Worm (Caenorhabditis elegans) whole organism, L4 larva: ENCODE data around the gene ccch-1.
A peak's percentile ranks its signal among the peaks of the same experiment; 100 is the strongest.

Experiments
- D1046.2 ChIP-seq: fragments of 200-800 bp; sonication (Bioruptor generic); IDR thresholded peaks from 2 replicates; pipeline ENCODE4 v1.3.6; 2022; ENCODE audit warnings: missing genetic modification characterization, missing compliant biosample characterization
- T26A8.4 ChIP-seq: fragments of 200-800 bp; sonication (Bioruptor generic); IDR thresholded peaks from 2 replicates; pipeline ENCODE4 v1.3.6; 2022; ENCODE audit warnings: missing genetic modification characterization, missing compliant biosample characterization
- Y48G9A.11 ChIP-seq: fragments of 200-800 bp; sonication (Bioruptor generic); IDR thresholded peaks from 2 replicates; pipeline ENCODE4 v1.3.6; 2022; ENCODE audit warnings: missing genetic modification reagents, missing genetic modification characterization, missing compliant biosample characterization
- Y5F2A.4 ChIP-seq: fragments of 200-800 bp; sonication (Bioruptor generic); optimal IDR thresholded peaks from 2 replicates; lab custom pipeline; 2018; ENCODE audit warnings: mild to moderate bottlenecking, missing genetic modification characterization, missing compliant biosample characterization
- Y75B8A.6 ChIP-seq: fragments of 200-800 bp; sonication (Bioruptor generic); IDR thresholded peaks from 2 replicates; pipeline ENCODE4 v1.3.6; 2022; ENCODE audit warnings: missing genetic modification reagents, missing genetic modification characterization, missing compliant biosample characterization
- aha-1 ChIP-seq: fragments of 150-350 bp; peaks from one replicate; lab custom pipeline; 2014; ENCODE audit warnings: missing biosample characterization, missing genetic modification characterization
- ama-1 ChIP-seq: fragments of 150-350 bp; optimal IDR thresholded peaks from 2 replicates; lab custom pipeline; 2014; ENCODE audit warnings: inconsistent platforms, mixed read lengths
- arid-1 ChIP-seq: fragments of 200-800 bp; sonication (Bioruptor generic); conservative IDR thresholded peaks from 2 replicates; pipeline ENCODE4 v1.3.6; 2022; ENCODE audit warnings: missing genetic modification reagents, missing genetic modification characterization, missing compliant biosample characterization
- ceh-28 ChIP-seq: fragments of 150-350 bp; optimal IDR thresholded peaks from 2 replicates; lab custom pipeline; 2014; ENCODE audit warnings: missing biosample characterization, missing genetic modification reagents, missing genetic modification characterization
- ceh-62 ChIP-seq: sonication (generic microtip); optimal IDR thresholded peaks from 2 replicates; lab custom pipeline; 2017; ENCODE audit warnings: missing biosample characterization, missing genetic modification characterization
- daf-12 ChIP-seq: fragments of 150-350 bp; optimal IDR thresholded peaks from 2 replicates; lab custom pipeline; 2014; ENCODE audit warnings: missing biosample characterization, missing genetic modification reagents, missing genetic modification characterization
- daf-16 ChIP-seq, 3 experiments: sonication (generic microtip); optimal IDR thresholded peaks; 2 replicates each; lab custom pipeline; 2016 to 2017; ENCODE audit warnings: missing genetic modification characterization in 3 of 3, missing genetic modification reagents in 3 of 3, mild to moderate bottlenecking in 2 of 3, missing compliant biosample characterization in 2 of 3, missing biosample characterization in 1 of 3, moderate library complexity in 1 of 3
- daf-19 ChIP-seq: fragments of 200-800 bp; sonication (Bioruptor generic); conservative IDR thresholded peaks from 2 replicates; pipeline ENCODE4 v1.3.6; 2022; ENCODE audit warnings: missing genetic modification characterization, missing compliant biosample characterization
- daf-8 ChIP-seq: fragments of 200-800 bp; sonication (Bioruptor generic); IDR thresholded peaks from 2 replicates; pipeline ENCODE4 v1.3.6; 2022; ENCODE audit warnings: missing genetic modification characterization, missing compliant biosample characterization
- dve-1 ChIP-seq: sonication (generic microtip); optimal IDR thresholded peaks from 2 replicates; lab custom pipeline; 2017; ENCODE audit warnings: antibody characterized with exemption, mild to moderate bottlenecking, missing genetic modification characterization, missing compliant biosample characterization; ENCODE audit not compliant: insufficient read depth
- egl-43 ChIP-seq: fragments of 200-800 bp; sonication (Bioruptor generic); IDR thresholded peaks from 2 replicates; pipeline ENCODE4 v1.3.6; 2022; ENCODE audit warnings: missing genetic modification reagents, missing genetic modification characterization, missing compliant biosample characterization
- hlh-11 ChIP-seq: fragments of 200-800 bp; sonication (Bioruptor generic); optimal IDR thresholded peaks from 2 replicates; lab custom pipeline; 2018; ENCODE audit warnings: mild to moderate bottlenecking, missing genetic modification characterization, missing compliant biosample characterization
- hlh-30 ChIP-seq: sonication (generic microtip); optimal IDR thresholded peaks from 2 replicates; lab custom pipeline; 2017; ENCODE audit warnings: antibody characterized with exemption, mild to moderate bottlenecking, missing genetic modification characterization, missing compliant biosample characterization; ENCODE audit not compliant: insufficient read depth
- hmg-1.1 ChIP-seq: fragments of 200-800 bp; sonication (Bioruptor generic); IDR thresholded peaks from 2 replicates; pipeline ENCODE4 v1.3.6; 2022; ENCODE audit warnings: missing genetic modification reagents, missing genetic modification characterization, missing compliant biosample characterization
- jun-1 ChIP-seq: fragments of 150-350 bp; optimal IDR thresholded peaks from 2 replicates; lab custom pipeline; 2014; ENCODE audit warnings: missing biosample characterization, missing genetic modification reagents, missing genetic modification characterization
- lim-7 ChIP-seq: fragments of 200-800 bp; sonication (Bioruptor generic); IDR thresholded peaks from 2 replicates; pipeline ENCODE4 v1.3.6; 2022; ENCODE audit warnings: missing genetic modification characterization, missing compliant biosample characterization
- lin-29 ChIP-seq: fragments of 200-800 bp; sonication (Bioruptor generic); IDR thresholded peaks from 2 replicates; pipeline ENCODE4 v1.3.6; 2022; ENCODE audit warnings: missing genetic modification reagents, missing genetic modification characterization, missing compliant biosample characterization
- lin-38 ChIP-seq: fragments of 200-800 bp; sonication (Bioruptor generic); IDR thresholded peaks from 2 replicates; pipeline ENCODE4 v1.3.6; 2022; ENCODE audit warnings: missing genetic modification reagents, missing genetic modification characterization, missing compliant biosample characterization
- lin-39 ChIP-seq: fragments of 150-350 bp; optimal IDR thresholded peaks from 2 replicates; lab custom pipeline; 2014; ENCODE audit warnings: missing biosample characterization, missing genetic modification reagents, missing genetic modification characterization
- madf-5 ChIP-seq, 2 experiments: fragments of 200-800 bp; sonication (Bioruptor generic); IDR thresholded peaks; 2 replicates each; pipeline ENCODE4 v1.3.6; 2022; ENCODE audit warnings: missing compliant biosample characterization in 2 of 2, missing genetic modification characterization in 2 of 2
- mdl-1 ChIP-seq, 2 experiments: fragments of 150-350 bp in 1 of 2; sonication (generic microtip) in 1 of 2; optimal IDR thresholded peaks; 2 replicates each; lab custom pipeline; 2014 to 2017; ENCODE audit warnings: missing biosample characterization in 2 of 2, missing genetic modification characterization in 2 of 2
- mdt-29 ChIP-seq: fragments of 200-800 bp; sonication (Bioruptor generic); IDR thresholded peaks from 2 replicates; pipeline ENCODE4 v1.3.6; 2022; ENCODE audit warnings: missing genetic modification reagents, missing genetic modification characterization, missing compliant biosample characterization
- mep-1 ChIP-seq: fragments of 150-350 bp; sonication (generic microtip); optimal IDR thresholded peaks from 3 replicates; lab custom pipeline; 2014; ENCODE audit warnings: missing biosample characterization, missing genetic modification characterization
- mes-2 ChIP-seq: sonication (generic microtip); optimal IDR thresholded peaks from 2 replicates; lab custom pipeline; 2016; ENCODE audit warnings: missing genotype, mild to moderate bottlenecking, missing genetic modification characterization, missing compliant biosample characterization; ENCODE audit not compliant: poor library complexity, severe bottlenecking
- mxl-3 ChIP-seq: fragments of 200-800 bp; sonication (Bioruptor generic); optimal IDR thresholded peaks from 2 replicates; lab custom pipeline; 2018; ENCODE audit warnings: mild to moderate bottlenecking, missing genetic modification characterization, missing compliant biosample characterization
- nhr-11 ChIP-seq: fragments of 150-350 bp; optimal IDR thresholded peaks from 2 replicates; lab custom pipeline; 2014; ENCODE audit warnings: missing biosample characterization, missing genetic modification characterization
- nhr-237 ChIP-seq: sonication (generic microtip); optimal IDR thresholded peaks from 2 replicates; lab custom pipeline; 2017; ENCODE audit warnings: missing biosample characterization, missing genetic modification characterization
- nhr-25 ChIP-seq: sonication (generic microtip); optimal IDR thresholded peaks from 2 replicates; lab custom pipeline; 2017; ENCODE audit warnings: missing genetic modification characterization, mild to moderate bottlenecking, missing compliant biosample characterization, antibody characterized with exemption, moderate library complexity, borderline replicate concordance; ENCODE audit not compliant: insufficient read depth
- nhr-28 ChIP-seq: fragments of 150-350 bp; optimal IDR thresholded peaks from 2 replicates; lab custom pipeline; 2014; ENCODE audit warnings: missing biosample characterization, missing genetic modification characterization
- nhr-76 ChIP-seq: fragments of 150-350 bp; optimal IDR thresholded peaks from 2 replicates; lab custom pipeline; 2014; ENCODE audit warnings: missing biosample characterization, missing genetic modification characterization
- rbr-2 ChIP-seq: sonication (generic microtip); optimal IDR thresholded peaks from 2 replicates; lab custom pipeline; 2016; ENCODE audit warnings: missing genotype, missing genetic modification characterization, missing compliant biosample characterization
- saeg-2 ChIP-seq: fragments of 200-800 bp; sonication (Bioruptor generic); IDR thresholded peaks from 2 replicates; pipeline ENCODE4 v1.3.6; 2022; ENCODE audit warnings: missing genetic modification reagents, missing genetic modification characterization, missing compliant biosample characterization
- sdz-12 ChIP-seq: fragments of 200-800 bp; sonication (Bioruptor generic); optimal IDR thresholded peaks from 2 replicates; lab custom pipeline; 2018; ENCODE audit warnings: mild to moderate bottlenecking, missing genetic modification characterization, missing compliant biosample characterization
- set-16 ChIP-seq: fragments of 200-800 bp; sonication (Bioruptor generic); IDR thresholded peaks from 2 replicates; pipeline ENCODE4 v1.3.6; 2022; ENCODE audit warnings: missing genetic modification reagents, missing genetic modification characterization, missing compliant biosample characterization
- spr-1 ChIP-seq: sonication (generic microtip); optimal IDR thresholded peaks from 2 replicates; lab custom pipeline; 2016; ENCODE audit warnings: mild to moderate bottlenecking, missing genetic modification characterization, missing compliant biosample characterization
- unc-62 ChIP-seq, 3 experiments: fragments of 150-350 bp in 1 of 3; sonication (generic microtip); optimal IDR thresholded peaks in 2 of 3; peaks in 1 of 3; 1 replicate in 1 of 3; 2 replicates in 2 of 3; lab custom pipeline; 2014 to 2017; ENCODE audit warnings: missing biosample characterization in 3 of 3, missing genetic modification characterization in 3 of 3, missing genetic modification reagents in 3 of 3, missing genotype in 1 of 3
- vab-7 ChIP-seq: fragments of 200-800 bp; sonication (Bioruptor generic); IDR thresholded peaks from 2 replicates; pipeline ENCODE4 v1.3.6; 2022; ENCODE audit warnings: missing genetic modification reagents, missing genetic modification characterization, missing compliant biosample characterization
- zag-1 ChIP-seq: fragments of 150-350 bp; optimal IDR thresholded peaks from 2 replicates; lab custom pipeline; 2014; ENCODE audit warnings: missing biosample characterization, missing genetic modification characterization
- zip-2 ChIP-seq: fragments of 150-350 bp; optimal IDR thresholded peaks from 2 replicates; lab custom pipeline; 2014; ENCODE audit warnings: missing biosample characterization, missing genetic modification characterization
- ztf-7 ChIP-seq: fragments of 150-350 bp; optimal IDR thresholded peaks from 2 replicates; lab custom pipeline; 2014; ENCODE audit warnings: missing biosample characterization, missing genetic modification characterization

The ccch-1 gene

ce11 chrV:11532964-11533363 is 5.3 kb downstream of the ccch-1 start:
- TF ChIP-seq mes-2 (tag; lab: Kevin White, UChicago): peak; percentile 33
- TF ChIP-seq Y75B8A.6 (GFP tag; lab: Robert Waterston, UW): 0 out of 2 replicates have a peak, but pooled peaks have one; percentile 35
- peak; percentile 31; the same call in 1 of the 2 replicates for TF ChIP-seq mdt-29 (GFP tag; lab: Robert Waterston, UW)
- TF ChIP-seq Y48G9A.11: no peak
- no peak for TF ChIP-seq daf-19
- 0 out of 2 replicates have a peak, but pooled peaks have one; percentile 16 for TF ChIP-seq lin-38 (GFP tag; lab: Robert Waterston, UW)
- peak; percentile 74 for TF ChIP-seq hlh-11 (tag; lab: Kevin White, UChicago)
- peak; percentile 36 for TF ChIP-seq hlh-30
- TF ChIP-seq ceh-62 (tag; lab: Kevin White, UChicago): no peak
- TF ChIP-seq mxl-3 (GFP tag; lab: Kevin White, UChicago): peak; percentile 62
- TF ChIP-seq rbr-2 (tag; lab: Kevin White, UChicago): peak; percentile 18
- peak; percentile 42; the same call in 1 of the 2 replicates for TF ChIP-seq lim-7 (GFP tag; lab: Robert Waterston, UW)
- TF ChIP-seq spr-1 (tag; lab: Kevin White, UChicago): no peak
- TF ChIP-seq nhr-11 (tag; lab: Kevin White, UChicago): no peak
- peak; percentile 70 for TF ChIP-seq set-16
- peak; percentile 72; the same call in 1 of the 2 replicates for TF ChIP-seq egl-43 (GFP tag; lab: Robert Waterston, UW)
- peak; percentile 69 for TF ChIP-seq aha-1 (tag; lab: Kevin White, UChicago)
- TF ChIP-seq ceh-28: no peak
- TF ChIP-seq jun-1 (tag; lab: Kevin White, UChicago): no peak
- peak in 1 of 2 experiments; percentile 70 for TF ChIP-seq mdl-1 (tag; optimal IDR thresholded peaks at IDR 0.05; lab: Kevin White, UChicago)
- no peak for TF ChIP-seq saeg-2 (GFP tag; lab: Robert Waterston, UW)
- no peak for TF ChIP-seq nhr-76
- TF ChIP-seq dve-1 (tag; lab: Kevin White, UChicago): no peak
- peak; percentile 57 to 69; a peak in 3 of 4 replicates for TF ChIP-seq madf-5 (GFP tag; IDR thresholded peaks at IDR 0.05; lab: Robert Waterston, UW)
- TF ChIP-seq mep-1 (tag; lab: Kevin White, UChicago): peak; percentile 25
- TF ChIP-seq daf-8 (GFP tag; lab: Robert Waterston, UW): no peak
- no peak for TF ChIP-seq zag-1 (tag; lab: Kevin White, UChicago)
- no peak for TF ChIP-seq daf-16 (GFP tag; optimal IDR thresholded peaks at IDR 0.05; lab: Kevin White, UChicago)
- TF ChIP-seq daf-16 (tag; optimal IDR thresholded peaks at IDR 0.05; lab: Kevin White, UChicago): no peak
- TF ChIP-seq D1046.2: no peak
- no peak for TF ChIP-seq nhr-237 (tag; lab: Kevin White, UChicago)
- TF ChIP-seq T26A8.4 (GFP tag; lab: Robert Waterston, UW): 0 out of 2 replicates have a peak, but pooled peaks have one; percentile 33
- TF ChIP-seq nhr-28 (tag; lab: Kevin White, UChicago): peak; percentile 58
- no peak for TF ChIP-seq daf-12 (tag; lab: Kevin White, UChicago)
- TF ChIP-seq arid-1 (GFP tag; lab: Robert Waterston, UW): 0 out of 2 replicates have a peak, but pooled peaks have one; percentile 18
- TF ChIP-seq ztf-7: no peak
- TF ChIP-seq Y5F2A.4 (GFP tag; lab: Kevin White, UChicago): no peak
- TF ChIP-seq lin-29: 0 out of 2 replicates have a peak, but pooled peaks have one; percentile 25
- no peak for TF ChIP-seq zip-2 (tag; lab: Kevin White, UChicago)
- peak; percentile 34; the same call in 1 of the 2 replicates for TF ChIP-seq hmg-1.1 (GFP tag; lab: Robert Waterston, UW)
- no peak for TF ChIP-seq vab-7
- TF ChIP-seq ama-1: peak; percentile 64
- TF ChIP-seq lin-39 (tag; lab: Kevin White, UChicago): no peak
- peak; percentile 87 for TF ChIP-seq nhr-25
- peak in 1 of 2 experiments; percentile 62 for TF ChIP-seq unc-62 (GFP tag; optimal IDR thresholded peaks at IDR 0.05 in 1 of 2; lab: Kevin White, UChicago)
- TF ChIP-seq unc-62 (tag; optimal IDR thresholded peaks at IDR 0.05; lab: Kevin White, UChicago): no peak
- no peak for TF ChIP-seq sdz-12 (GFP tag; lab: Kevin White, UChicago)
